Fruit fly (Drosophila melanogaster): ENCODE measurements around the gene Septin4.

Septin4 gene

DNA sequence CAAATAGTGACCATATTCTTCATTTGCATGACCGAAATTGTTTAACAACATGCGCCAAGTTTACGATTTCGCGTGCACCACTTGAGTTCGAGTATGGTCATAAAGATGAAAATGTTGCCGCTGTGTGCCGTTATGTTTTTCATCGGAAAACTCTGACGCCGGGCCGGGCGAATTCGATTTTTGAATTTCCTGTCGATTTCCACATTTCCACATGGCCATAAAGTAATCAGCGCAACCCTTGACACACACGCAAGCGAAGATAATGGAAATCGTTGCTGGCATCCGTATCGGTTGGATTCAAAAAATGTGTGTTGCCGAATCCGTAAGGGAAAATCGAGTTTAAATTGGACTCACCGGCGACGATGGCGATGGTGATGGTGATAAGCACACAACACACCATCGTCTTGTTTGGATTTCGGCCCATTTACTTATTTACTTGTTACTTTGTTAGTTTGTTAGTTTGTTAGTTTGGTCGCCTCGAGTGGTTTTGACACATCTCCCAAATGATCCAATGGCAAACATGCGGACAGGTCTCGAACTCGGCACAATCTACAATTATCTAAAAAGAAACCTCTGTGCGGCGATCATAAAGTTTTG is 50.3 kb downstream of the Septin4 start (continued):
- TF ChIP-seq Doc2 (GFP tag; IDR thresholded peaks at IDR 0.05) (no peak), slp2 (GFP tag; optimal IDR thresholded peaks at IDR 0.05) (no peak), Optix (GFP tag; IDR thresholded peaks at IDR 0.05) (no peak; the same call in 2 of the 3 replicates), crp (GFP tag; optimal IDR thresholded peaks at IDR 0.05) (no peak), Fer2 (tag; optimal IDR thresholded peaks at IDR 0.05) (no peak), CTCF (GFP tag; optimal IDR thresholded peaks at IDR 0.05) (no peak), Myb (GFP tag; optimal IDR thresholded peaks at IDR 0.05) (no peak), fd64A (GFP tag; optimal IDR thresholded peaks at IDR 0.05) (peak; percentile 72), hkb (optimal IDR thresholded peaks at IDR 0.05) (no peak), hkb (GFP tag; IDR thresholded peaks at IDR 0.05) (peak; percentile 51; the same call in 1 of the 2 replicates), lbe (GFP tag; optimal IDR thresholded peaks at IDR 0.05) (no peak), tio (GFP tag; optimal IDR thresholded peaks at IDR 0.05) (peak; percentile 3), sens-2 (GFP tag; IDR thresholded peaks at IDR 0.05) (no peak), CG13296 (GFP tag; optimal IDR thresholded peaks at IDR 0.05) (peak; percentile 55), Vsx1 (GFP tag; optimal IDR thresholded peaks at IDR 0.05) (peak; percentile 61), Elba2 (GFP tag; optimal IDR thresholded peaks at IDR 0.05) (no peak), cato (GFP tag; optimal IDR thresholded peaks at IDR 0.05; ENCODE audit: borderline replicate concordance) (no peak), MTF-1 (GFP tag; optimal IDR thresholded peaks at IDR 0.05; ENCODE audit: borderline replicate concordance) (peak; percentile 54), Tbp (GFP tag; optimal IDR thresholded peaks at IDR 0.05) (no peak), Jarid2 (GFP tag; optimal IDR thresholded peaks at IDR 0.05) (peak; percentile 3), pita (GFP tag; optimal IDR thresholded peaks at IDR 0.05) (no peak), chn (GFP tag; optimal IDR thresholded peaks at IDR 0.05) (no peak), kni (GFP tag; optimal IDR thresholded peaks at IDR 0.05) (peak; percentile 52), jigr1 (GFP tag; IDR thresholded peaks at IDR 0.05) (no peak), CG2129 (GFP tag; IDR thresholded peaks at IDR 0.05; ENCODE audit: partially characterized antibody) (no peak), grau (tag; optimal IDR thresholded peaks at IDR 0.05) (peak; percentile 2), Mes4 (GFP tag; optimal IDR thresholded peaks at IDR 0.05) (peak; percentile 51), CkIIα-i1 (GFP tag; IDR thresholded peaks at IDR 0.05) (no peak), CG16813 (GFP tag; IDR thresholded peaks at IDR 0.05; ENCODE audit: partially characterized antibody) (no peak), slbo (GFP tag; IDR thresholded peaks at IDR 0.05) (no peak), CG1647 (GFP tag; optimal IDR thresholded peaks at IDR 0.05) (no peak), bab2 (GFP tag; optimal IDR thresholded peaks at IDR 0.05) (peak; percentile 58), CG4820 (GFP tag; optimal IDR thresholded peaks at IDR 0.05) (no peak), CG9215 (GFP tag; IDR thresholded peaks at IDR 0.05) (no peak), HmgD (GFP tag; optimal IDR thresholded peaks at IDR 0.05) (no peak), fd96Cb (tag; optimal IDR thresholded peaks at IDR 0.05) (no peak), zf30C (GFP tag; optimal IDR thresholded peaks at IDR 0.05) (no peak), CG4730 (GFP tag; IDR thresholded peaks at IDR 0.05) (no peak), CG8359 (GFP tag; optimal IDR thresholded peaks at IDR 0.05; ENCODE audit: borderline replicate concordance) (peak; percentile 40), CG10979 (tag; optimal IDR thresholded peaks at IDR 0.05) (peak; percentile 40), CG11696 (GFP tag; IDR thresholded peaks at IDR 0.05) (no peak), lmd (GFP tag; IDR thresholded peaks at IDR 0.05) (no peak), CG17186 (GFP tag; optimal IDR thresholded peaks at IDR 0.05) (no peak), Dip2 (GFP tag; IDR thresholded peaks at IDR 0.05) (no peak), dan (GFP tag; IDR thresholded peaks at IDR 0.05) (no peak), Dad (GFP tag; optimal IDR thresholded peaks at IDR 0.05) (no peak), CG10543 (GFP tag; optimal IDR thresholded peaks at IDR 0.05) (peak; percentile 57), twi (tag; optimal IDR thresholded peaks at IDR 0.05) (peak; percentile 24), CG12942 (GFP tag; optimal IDR thresholded peaks at IDR 0.05) (peak; percentile 14), grn (GFP tag; optimal IDR thresholded peaks at IDR 0.05) (peak; percentile 87), croc (GFP tag; conservative IDR thresholded peaks at IDR 0.05) (no peak), Sin3A (optimal IDR thresholded peaks at IDR 0.05) (no peak)

Data from whole organism, embryonic.